Worm (Caenorhabditis elegans) whole organism, L2 larva: ENCODE results near the gene oma-1.

Experiments
- F13H6.1 ChIP-seq: sonication (generic microtip); optimal IDR thresholded peaks from 2 replicates; lab custom pipeline; 2016; ENCODE audit warnings: missing genetic modification characterization, missing compliant biosample characterization
- R02D3.7 ChIP-seq: fragments of 150-350 bp; optimal IDR thresholded peaks from 2 replicates; lab custom pipeline; 2014; ENCODE audit warnings: missing biosample characterization, missing genetic modification characterization
- ama-1 ChIP-seq: fragments of 150-350 bp; optimal IDR thresholded peaks from 2 replicates; lab custom pipeline; 2018; ENCODE audit warnings: inconsistent platforms
- elt-1 ChIP-seq: fragments of 150-350 bp; optimal IDR thresholded peaks from 2 replicates; lab custom pipeline; 2014; ENCODE audit warnings: missing biosample characterization, missing genetic modification characterization
- elt-3 ChIP-seq: sonication (generic microtip); optimal IDR thresholded peaks from 2 replicates; lab custom pipeline; 2017; ENCODE audit warnings: missing biosample characterization, missing genetic modification characterization
- lin-13 ChIP-seq: fragments of 150-350 bp; optimal IDR thresholded peaks from 2 replicates; lab custom pipeline; 2014; ENCODE audit warnings: missing biosample characterization, missing genetic modification reagents, missing genetic modification characterization
- nhr-12 ChIP-seq: fragments of 150-350 bp; optimal IDR thresholded peaks from 2 replicates; lab custom pipeline; 2014; ENCODE audit warnings: missing biosample characterization, missing genetic modification characterization
- nhr-21 ChIP-seq: fragments of 150-350 bp; optimal IDR thresholded peaks from 2 replicates; lab custom pipeline; 2014; ENCODE audit warnings: missing biosample characterization, missing genetic modification characterization
- nhr-25 ChIP-seq: fragments of 150-350 bp; sonication (generic microtip); optimal IDR thresholded peaks from 3 replicates; lab custom pipeline; 2014; ENCODE audit warnings: missing biosample characterization, missing genetic modification characterization
- sem-4 ChIP-seq: fragments of 150-350 bp; optimal IDR thresholded peaks from 2 replicates; lab custom pipeline; 2014; ENCODE audit warnings: missing biosample characterization, missing genetic modification reagents, missing genetic modification characterization
- sma-9 ChIP-seq, 2 experiments: fragments of 150-350 bp in 1 of 2; sonication (generic microtip) in 1 of 2; optimal IDR thresholded peaks; 2 replicates each; lab custom pipeline; 2014 to 2016; ENCODE audit warnings: missing genetic modification characterization in 2 of 2, mild to moderate bottlenecking in 1 of 2, missing biosample characterization in 1 of 2, missing compliant biosample characterization in 1 of 2, missing genetic modification reagents in 1 of 2, moderate library complexity in 1 of 2
- unc-55 ChIP-seq: fragments of 150-350 bp; sonication (generic microtip); optimal IDR thresholded peaks from 3 replicates; lab custom pipeline; 2014; ENCODE audit warnings: missing biosample characterization, missing genetic modification reagents, missing genetic modification characterization
- zag-1 ChIP-seq: fragments of 150-350 bp; optimal IDR thresholded peaks from 2 replicates; lab custom pipeline; 2014; ENCODE audit warnings: missing biosample characterization, missing genetic modification characterization
- ztf-4 ChIP-seq: fragments of 150-350 bp; optimal IDR thresholded peaks from 2 replicates; lab custom pipeline; 2014; ENCODE audit warnings: missing biosample characterization, missing genetic modification characterization

DNA sequence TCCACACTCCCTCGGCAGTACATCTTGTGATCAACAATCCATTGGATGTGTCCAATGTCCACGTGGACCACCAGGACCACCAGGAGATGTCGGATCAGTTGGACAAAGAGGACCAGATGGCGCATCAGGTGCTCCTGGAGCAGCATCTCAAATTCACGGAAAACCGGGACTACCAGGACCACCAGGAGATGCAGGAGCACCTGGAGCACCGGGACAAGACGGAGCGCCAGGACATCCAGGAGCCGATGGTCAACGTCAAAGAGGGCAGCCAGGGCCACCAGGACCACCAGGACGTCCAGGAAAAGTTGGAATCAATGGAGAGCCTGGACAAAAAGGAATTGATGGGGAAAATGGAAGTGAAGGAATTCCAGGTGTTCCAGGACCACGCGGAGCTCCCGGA, 39.8 kb upstream of the oma-1 start:
- TF ChIP-seq unc-55 (GFP tag; lab: Kevin White, UChicago) (no peak), sma-9 (GFP tag; optimal IDR thresholded peaks at IDR 0.05; lab: Kevin White, UChicago) (no peak), sma-9 (tag; optimal IDR thresholded peaks at IDR 0.05; lab: Kevin White, UChicago) (no peak), nhr-21 (tag; lab: Kevin White, UChicago) (no peak), lin-13 (no peak), ama-1 (no peak), F13H6.1 (tag; lab: Kevin White, UChicago) (no peak), nhr-25 (tag; lab: Kevin White, UChicago) (no peak), nhr-12 (no peak), R02D3.7 (tag; lab: Kevin White, UChicago) (no peak), elt-3 (no peak), sem-4 (no peak), ztf-4 (tag; lab: Kevin White, UChicago) (no peak), zag-1 (no peak), elt-1 (tag; lab: Kevin White, UChicago) (no peak)
